Fruit fly (Drosophila melanogaster): ENCODE data around the gene CG5139.

dm6 chr2L:1230691-1231090 is 31.6 kb upstream of the CG5139 start:
- no peak for TF ChIP-seq pad (GFP tag; optimal IDR thresholded peaks at IDR 0.05)
- no peak for TF ChIP-seq tj (GFP tag; optimal IDR thresholded peaks at IDR 0.05)
- TF ChIP-seq kay (GFP tag; ENCODE audit: borderline replicate concordance), result no peak
- no peak for TF ChIP-seq cic (GFP tag; optimal IDR thresholded peaks at IDR 0.05)
- TF ChIP-seq CG14711 (tag; optimal IDR thresholded peaks at IDR 0.05), result no peak
- TF ChIP-seq Clk (GFP tag; optimal IDR thresholded peaks at IDR 0.05), result no peak
- no peak for TF ChIP-seq ovo (GFP tag; optimal IDR thresholded peaks at IDR 0.05)
- TF ChIP-seq CG7101 (tag; optimal IDR thresholded peaks at IDR 0.05), result no peak

All from whole organism, adult.